Worm (Caenorhabditis elegans): ENCODE results near the gene K05F1.10.
"Not testable (repeated sequence)": the region's sequence is repeated elsewhere in the genome, so short reads cannot be mapped to it uniquely, and the experiment has no call there.

ce11 chrII:5815382-5815781, 10.1 kb upstream of the K05F1.10 start, which contains the start of gene wago-5:
- TF ChIP-seq unc-86 (tag; optimal IDR thresholded peaks at IDR 0.05); F13H6.1 (tag; optimal IDR thresholded peaks at IDR 0.05); nhr-11 (tag; optimal IDR thresholded peaks at IDR 0.05); ceh-30 (tag; optimal IDR thresholded peaks at IDR 0.05); ama-1 (optimal IDR thresholded peaks at IDR 0.05); C08G9.2 (tag; optimal IDR thresholded peaks at IDR 0.05); ztf-16 (tag; optimal IDR thresholded peaks at IDR 0.05); unc-55 (GFP tag; optimal IDR thresholded peaks at IDR 0.05); hlh-8 (tag; optimal IDR thresholded peaks at IDR 0.05); fkh-6 (tag; optimal IDR thresholded peaks at IDR 0.05); che-1 (tag; optimal IDR thresholded peaks at IDR 0.05): not testable (repeated sequence)
